1 fruit fly cellular context compared by ENCODE assay signal in genomic region chr2L:5086905-5087522, dm6.
A peak's percentile ranks its signal among the peaks of the same experiment; 100 is the strongest.
TF ChIP-seq lines count a peak whose summit lies in the region.

No protein-coding gene starts in this region.

TF ChIP-seq in whole organism, embryonic, 481 proteins besides CTCF, POLR2A, EP300 and RAD21 (continued from another document and continues in another):
- TF ChIP-seq Doc2 (GFP tag; IDR thresholded peaks at IDR 0.05; lab: Robert Waterston, UW): no peak
- peak; percentile 72 for TF ChIP-seq bcd (GFP tag; optimal IDR thresholded peaks at IDR 0.05; lab: Kevin White, UChicago)
- TF ChIP-seq CG17802 (tag; optimal IDR thresholded peaks at IDR 0.05; lab: Kevin White, UChicago): peak; percentile 34
- peak; percentile 79 for TF ChIP-seq CG12219 (GFP tag; optimal IDR thresholded peaks at IDR 0.05; lab: Kevin White, UChicago)
- peak; percentile 60 for TF ChIP-seq Antp (GFP tag; optimal IDR thresholded peaks at IDR 0.05; lab: Kevin White, UChicago)
- peak; percentile 85 for TF ChIP-seq Oli (tag; optimal IDR thresholded peaks at IDR 0.05; lab: Kevin White, UChicago)
- peak; percentile 41 for TF ChIP-seq CG10462 (GFP tag; optimal IDR thresholded peaks at IDR 0.05; lab: Kevin White, UChicago)
- TF ChIP-seq kni (GFP tag; optimal IDR thresholded peaks at IDR 0.05; lab: Kevin White, UChicago): no peak
- TF ChIP-seq MBD-R2 (GFP tag; IDR thresholded peaks at IDR 0.05; lab: Robert Waterston, UW): no peak
- TF ChIP-seq chif (GFP tag; optimal IDR thresholded peaks at IDR 0.05; lab: Kevin White, UChicago): peak; percentile 62 to 83
- peak; percentile 86 for TF ChIP-seq ATbp (GFP tag; optimal IDR thresholded peaks at IDR 0.05; lab: Kevin White, UChicago)
- no peak for TF ChIP-seq gsb (GFP tag; IDR thresholded peaks at IDR 0.05; lab: Robert Waterston, UW)
- no peak for TF ChIP-seq knrl (GFP tag; IDR thresholded peaks at IDR 0.05; lab: Robert Waterston, UW; ENCODE audit: partially characterized antibody)
- peak; percentile 11 for TF ChIP-seq CG3163 (GFP tag; optimal IDR thresholded peaks at IDR 0.05; lab: Kevin White, UChicago)
- peak; percentile 67 for TF ChIP-seq tx (GFP tag; optimal IDR thresholded peaks at IDR 0.05; lab: Kevin White, UChicago)
- peak; percentile 88 for TF ChIP-seq Sox102F (GFP tag; optimal IDR thresholded peaks at IDR 0.05; lab: Kevin White, UChicago)
- TF ChIP-seq CkIIα-i1 (GFP tag; IDR thresholded peaks at IDR 0.05; lab: Robert Waterston, UW): no peak
- TF ChIP-seq E2f1 (GFP tag; IDR thresholded peaks at IDR 0.05; lab: Robert Waterston, UW): no peak
- peak; percentile 72 for TF ChIP-seq Hsf (GFP tag; optimal IDR thresholded peaks at IDR 0.05; lab: Kevin White, UChicago)
- TF ChIP-seq CG12104 (GFP tag; optimal IDR thresholded peaks at IDR 0.05; lab: Kevin White, UChicago): peak; percentile 81
- no peak for TF ChIP-seq chinmo (GFP tag; IDR thresholded peaks at IDR 0.05; lab: Robert Waterston, UW; ENCODE audit: partially characterized antibody)
- TF ChIP-seq CG34224 (GFP tag; IDR thresholded peaks at IDR 0.05; lab: Robert Waterston, UW; ENCODE audit: partially characterized antibody): no peak
- peak; percentile 94 for TF ChIP-seq sens (GFP tag; lab: Kevin White, UChicago)
- TF ChIP-seq her (GFP tag; optimal IDR thresholded peaks at IDR 0.05; lab: Kevin White, UChicago): peak; percentile 51
- TF ChIP-seq CG16779 (GFP tag; IDR thresholded peaks at IDR 0.05; lab: Robert Waterston, UW): no peak
- peak; percentile 96 for TF ChIP-seq Ets65A (GFP tag; lab: Kevin White, UChicago)
- TF ChIP-seq sima (GFP tag; optimal IDR thresholded peaks at IDR 0.05; lab: Kevin White, UChicago): peak; percentile 26
- peak; percentile 96 for TF ChIP-seq CG10274 (GFP tag; optimal IDR thresholded peaks at IDR 0.05; lab: Kevin White, UChicago)
- TF ChIP-seq Ptx1 (GFP tag; IDR thresholded peaks at IDR 0.05; lab: Robert Waterston, UW): peak; percentile 72
- TF ChIP-seq wor (GFP tag; IDR thresholded peaks at IDR 0.05; lab: Robert Waterston, UW): peak; percentile 56
- TF ChIP-seq dimm (GFP tag; IDR thresholded peaks at IDR 0.05; lab: Robert Waterston, UW): 0 out of 2 replicates have a peak, but pooled peaks have one; percentile 17
- TF ChIP-seq grau (tag; optimal IDR thresholded peaks at IDR 0.05; lab: Kevin White, UChicago): peak; percentile 84
- peak; percentile 77 for TF ChIP-seq Xbp1 (GFP tag; optimal IDR thresholded peaks at IDR 0.05; lab: Kevin White, UChicago)
- no peak for TF ChIP-seq cas (GFP tag; IDR thresholded peaks at IDR 0.05; lab: Robert Waterston, UW)
- TF ChIP-seq CG12659 (GFP tag; optimal IDR thresholded peaks at IDR 0.05; lab: Kevin White, UChicago): peak; percentile 77
- TF ChIP-seq Spps (tag; optimal IDR thresholded peaks at IDR 0.05; lab: Kevin White, UChicago): peak; percentile 2
- TF ChIP-seq Max (GFP tag; optimal IDR thresholded peaks at IDR 0.05; lab: Kevin White, UChicago): peak; percentile 79
- TF ChIP-seq CG6854 (GFP tag; optimal IDR thresholded peaks at IDR 0.05; lab: Kevin White, UChicago): peak; percentile 79
- peak; percentile 60 for TF ChIP-seq CG10654 (GFP tag; optimal IDR thresholded peaks at IDR 0.05; lab: Kevin White, UChicago)
- peak; percentile 75 for TF ChIP-seq CG12071 (GFP tag; optimal IDR thresholded peaks at IDR 0.05; lab: Kevin White, UChicago)
- TF ChIP-seq CG8359 (GFP tag; optimal IDR thresholded peaks at IDR 0.05; lab: Kevin White, UChicago; ENCODE audit: borderline replicate concordance): peak; percentile 72
- TF ChIP-seq Doc3 (GFP tag; IDR thresholded peaks at IDR 0.05; lab: Robert Waterston, UW; ENCODE audit: partially characterized antibody): no peak
- peak; percentile 43 for TF ChIP-seq crc (GFP tag; optimal IDR thresholded peaks at IDR 0.05; lab: Kevin White, UChicago)
- TF ChIP-seq Bdp1 (GFP tag; optimal IDR thresholded peaks at IDR 0.05; lab: Kevin White, UChicago): peak; percentile 46
- peak; percentile 62; the same call in 1 of the 2 replicates for TF ChIP-seq CG43689 (GFP tag; IDR thresholded peaks at IDR 0.05; lab: Robert Waterston, UW)
- TF ChIP-seq CG12155 (GFP tag; optimal IDR thresholded peaks at IDR 0.05; lab: Kevin White, UChicago): peak; percentile 53
- peak; percentile 53 for TF ChIP-seq Bteb2 (GFP tag; optimal IDR thresholded peaks at IDR 0.05; lab: Kevin White, UChicago)
- TF ChIP-seq az2 (GFP tag; optimal IDR thresholded peaks at IDR 0.05; lab: Kevin White, UChicago): peak; percentile 78
- TF ChIP-seq eyg (GFP tag; optimal IDR thresholded peaks at IDR 0.05; lab: Kevin White, UChicago): peak; percentile 60
- TF ChIP-seq Jarid2 (GFP tag; optimal IDR thresholded peaks at IDR 0.05; lab: Kevin White, UChicago): peak; percentile 53
- TF ChIP-seq HLH54F (GFP tag; optimal IDR thresholded peaks at IDR 0.05; lab: Kevin White, UChicago): peak; percentile 58
- TF ChIP-seq CG10959 (GFP tag; IDR thresholded peaks at IDR 0.05; lab: Robert Waterston, UW): peak; percentile 25; the same call in 1 of the 2 replicates
- no peak for TF ChIP-seq pfk (GFP tag; optimal IDR thresholded peaks at IDR 0.05; lab: Kevin White, UChicago)
- no peak for TF ChIP-seq h (optimal IDR thresholded peaks at IDR 0.05; lab: Kevin White, UChicago)
- TF ChIP-seq CG8281 (tag; optimal IDR thresholded peaks at IDR 0.05; lab: Kevin White, UChicago): peak; percentile 67
- peak; percentile 38 for TF ChIP-seq CG18764 (GFP tag; optimal IDR thresholded peaks at IDR 0.05; lab: Kevin White, UChicago)
- TF ChIP-seq CG11247 (GFP tag; IDR thresholded peaks at IDR 0.05; lab: Robert Waterston, UW): peak; percentile 31; the same call in 1 of the 2 replicates
- peak; percentile 64 for TF ChIP-seq CG2875 (GFP tag; optimal IDR thresholded peaks at IDR 0.05; lab: Kevin White, UChicago)
- peak; percentile 36 for TF ChIP-seq CG3847 (GFP tag; IDR thresholded peaks at IDR 0.05; lab: Robert Waterston, UW)
- TF ChIP-seq CG6654 (GFP tag; optimal IDR thresholded peaks at IDR 0.05; lab: Kevin White, UChicago): peak; percentile 35
- peak; percentile 36 for TF ChIP-seq CG13123 (GFP tag; optimal IDR thresholded peaks at IDR 0.05; lab: Kevin White, UChicago)
- TF ChIP-seq Trl (optimal IDR thresholded peaks at IDR 0.05; lab: Kevin White, UChicago): no peak
- TF ChIP-seq Trl (GFP tag; optimal IDR thresholded peaks at IDR 0.05; lab: Kevin White, UChicago): peak; percentile 58
- peak; percentile 62; the same call in 1 of the 2 replicates for TF ChIP-seq ara (GFP tag; IDR thresholded peaks at IDR 0.05; lab: Robert Waterston, UW)
- TF ChIP-seq NK7.1 (GFP tag; optimal IDR thresholded peaks at IDR 0.05; lab: Kevin White, UChicago): peak; percentile 16
- TF ChIP-seq CrebB (tag; optimal IDR thresholded peaks at IDR 0.05; lab: Kevin White, UChicago): peak; percentile 66
- TF ChIP-seq CoRest (tag; optimal IDR thresholded peaks at IDR 0.05; lab: Kevin White, UChicago): peak; percentile 83
- peak; percentile 71 for TF ChIP-seq bab2 (GFP tag; optimal IDR thresholded peaks at IDR 0.05; lab: Kevin White, UChicago)
- peak; percentile 49 for TF ChIP-seq tin (GFP tag; optimal IDR thresholded peaks at IDR 0.05; lab: Kevin White, UChicago)
- no peak for TF ChIP-seq Hmx (GFP tag; optimal IDR thresholded peaks at IDR 0.05; lab: Kevin White, UChicago)
- no peak for TF ChIP-seq CG17912 (GFP tag; optimal IDR thresholded peaks at IDR 0.05; lab: Kevin White, UChicago)
- peak; percentile 66 to 67 for TF ChIP-seq Pdp1 (GFP tag; optimal IDR thresholded peaks at IDR 0.05; lab: Kevin White, UChicago)
- TF ChIP-seq tap (tag; optimal IDR thresholded peaks at IDR 0.05; lab: Kevin White, UChicago): peak; percentile 81
- TF ChIP-seq CG15269 (tag; optimal IDR thresholded peaks at IDR 0.05; lab: Kevin White, UChicago): peak; percentile 84
- TF ChIP-seq seq (GFP tag; IDR thresholded peaks at IDR 0.05; lab: Robert Waterston, UW): peak; percentile 77
- TF ChIP-seq BEAF-32 (GFP tag; optimal IDR thresholded peaks at IDR 0.05; lab: Kevin White, UChicago): no peak
- peak; percentile 86 for TF ChIP-seq nau (GFP tag; optimal IDR thresholded peaks at IDR 0.05; lab: Kevin White, UChicago)
- peak; percentile 54 for TF ChIP-seq exex (tag; optimal IDR thresholded peaks at IDR 0.05; lab: Kevin White, UChicago)
- peak; percentile 75 for TF ChIP-seq Blimp-1 (GFP tag; optimal IDR thresholded peaks at IDR 0.05; lab: Kevin White, UChicago)
- peak; percentile 70 for TF ChIP-seq CG2120 (GFP tag; optimal IDR thresholded peaks at IDR 0.05; lab: Kevin White, UChicago)
- peak; percentile 54 for TF ChIP-seq Ada2b (GFP tag; IDR thresholded peaks at IDR 0.05; lab: Robert Waterston, UW)
- TF ChIP-seq mirr (GFP tag; optimal IDR thresholded peaks at IDR 0.05; lab: Kevin White, UChicago): peak; percentile 48
- TF ChIP-seq CG6689 (GFP tag; IDR thresholded peaks at IDR 0.05; lab: Robert Waterston, UW): peak; percentile 73
- TF ChIP-seq CG2889 (GFP tag; IDR thresholded peaks at IDR 0.05; lab: Robert Waterston, UW): 0 out of 3 replicates have a peak, but pooled peaks have one; percentile 17
- TF ChIP-seq CG8944 (GFP tag; optimal IDR thresholded peaks at IDR 0.05; lab: Kevin White, UChicago): peak; percentile 13
- TF ChIP-seq gsb-n (tag; optimal IDR thresholded peaks at IDR 0.05; lab: Kevin White, UChicago): peak; percentile 72
- peak; percentile 25 for TF ChIP-seq Sry-β (GFP tag; optimal IDR thresholded peaks at IDR 0.05; lab: Kevin White, UChicago)
- TF ChIP-seq Dip3 (GFP tag; optimal IDR thresholded peaks at IDR 0.05; lab: Kevin White, UChicago): peak; percentile 26
- TF ChIP-seq usp (GFP tag; optimal IDR thresholded peaks at IDR 0.05; lab: Kevin White, UChicago): no peak
- TF ChIP-seq ac (GFP tag; optimal IDR thresholded peaks at IDR 0.05; lab: Kevin White, UChicago): peak; percentile 43
- peak; percentile 26 for TF ChIP-seq fu2 (GFP tag; optimal IDR thresholded peaks at IDR 0.05; lab: Kevin White, UChicago)
- no peak for TF ChIP-seq CG13287 (GFP tag; IDR thresholded peaks at IDR 0.05; lab: Robert Waterston, UW; ENCODE audit: partially characterized antibody)
- peak; percentile 66 for TF ChIP-seq CG3407 (GFP tag; optimal IDR thresholded peaks at IDR 0.05; lab: Kevin White, UChicago)
- TF ChIP-seq Vsx1 (GFP tag; optimal IDR thresholded peaks at IDR 0.05; lab: Kevin White, UChicago): peak; percentile 52
- peak; percentile 68 for TF ChIP-seq lmd (GFP tag; IDR thresholded peaks at IDR 0.05; lab: Robert Waterston, UW)
- TF ChIP-seq CG3281 (GFP tag; optimal IDR thresholded peaks at IDR 0.05; lab: Kevin White, UChicago): peak; percentile 84
- peak; percentile 13 for TF ChIP-seq CG15073 (GFP tag; optimal IDR thresholded peaks at IDR 0.05; lab: Kevin White, UChicago)
- TF ChIP-seq trem (tag; optimal IDR thresholded peaks at IDR 0.05; lab: Kevin White, UChicago): peak; percentile 67
- TF ChIP-seq gcm (GFP tag; optimal IDR thresholded peaks at IDR 0.05; lab: Kevin White, UChicago): peak; percentile 83
- peak; percentile 78 for TF ChIP-seq cwo (GFP tag; optimal IDR thresholded peaks at IDR 0.05; lab: Kevin White, UChicago)
- TF ChIP-seq CG33213 (GFP tag; optimal IDR thresholded peaks at IDR 0.05; lab: Kevin White, UChicago): peak; percentile 63
- TF ChIP-seq CG12299 (tag; optimal IDR thresholded peaks at IDR 0.05; lab: Kevin White, UChicago): peak; percentile 70
- TF ChIP-seq Awh (GFP tag; IDR thresholded peaks at IDR 0.05; lab: Robert Waterston, UW): peak; percentile 65; the same call in 1 of the 2 replicates
- no peak for TF ChIP-seq Dp (GFP tag; optimal IDR thresholded peaks at IDR 0.05; lab: Kevin White, UChicago)
- TF ChIP-seq ttk (GFP tag; IDR thresholded peaks at IDR 0.05; lab: Robert Waterston, UW): peak; percentile 54; the same call in 1 of the 2 replicates
- TF ChIP-seq CG3726 (GFP tag; IDR thresholded peaks at IDR 0.05; lab: Robert Waterston, UW): no peak
- peak; percentile 74 to 79 for TF ChIP-seq bsh (GFP tag; optimal IDR thresholded peaks at IDR 0.05; lab: Kevin White, UChicago)
- peak; percentile 76 for TF ChIP-seq D19A (tag; optimal IDR thresholded peaks at IDR 0.05; lab: Kevin White, UChicago)
- TF ChIP-seq CG4617 (GFP tag; optimal IDR thresholded peaks at IDR 0.05; lab: Kevin White, UChicago; ENCODE audit: borderline replicate concordance): peak; percentile 49
- TF ChIP-seq row (GFP tag; IDR thresholded peaks at IDR 0.05; lab: Robert Waterston, UW): peak; percentile 69
- peak; percentile 39 for TF ChIP-seq Fer2 (tag; optimal IDR thresholded peaks at IDR 0.05; lab: Kevin White, UChicago)
- peak; percentile 4 for TF ChIP-seq CG13894 (tag; optimal IDR thresholded peaks at IDR 0.05; lab: Kevin White, UChicago)
- peak; percentile 27 for TF ChIP-seq sd (tag; optimal IDR thresholded peaks at IDR 0.05; lab: Kevin White, UChicago)
- peak; percentile 90 for TF ChIP-seq CG11504 (tag; optimal IDR thresholded peaks at IDR 0.05; lab: Kevin White, UChicago)
- peak; percentile 16 for TF ChIP-seq Dad (GFP tag; optimal IDR thresholded peaks at IDR 0.05; lab: Kevin White, UChicago)
- TF ChIP-seq CG16815 (GFP tag; optimal IDR thresholded peaks at IDR 0.05; lab: Kevin White, UChicago): peak; percentile 52
- TF ChIP-seq Sry-δ (GFP tag; optimal IDR thresholded peaks at IDR 0.05; lab: Kevin White, UChicago): peak; percentile 33
- peak; percentile 53 for TF ChIP-seq twi (tag; optimal IDR thresholded peaks at IDR 0.05; lab: Kevin White, UChicago)
- TF ChIP-seq maf-S (GFP tag; optimal IDR thresholded peaks at IDR 0.05; lab: Kevin White, UChicago): peak; percentile 40
- TF ChIP-seq tll (GFP tag; optimal IDR thresholded peaks at IDR 0.05; lab: Kevin White, UChicago): no peak
- peak; percentile 82 for TF ChIP-seq CG12391 (tag; optimal IDR thresholded peaks at IDR 0.05; lab: Kevin White, UChicago)
- peak; percentile 62; the same call in 1 of the 2 replicates for TF ChIP-seq vvl (GFP tag; IDR thresholded peaks at IDR 0.05; lab: Robert Waterston, UW)
- peak; percentile 54 for TF ChIP-seq corto (GFP tag; optimal IDR thresholded peaks at IDR 0.05; lab: Kevin White, UChicago)
- no peak for TF ChIP-seq Hr39 (optimal IDR thresholded peaks at IDR 0.05; lab: Kevin White, UChicago)
- no peak for TF ChIP-seq CG4730 (GFP tag; IDR thresholded peaks at IDR 0.05; lab: Robert Waterston, UW)
- no peak for TF ChIP-seq CG31224 (GFP tag; IDR thresholded peaks at IDR 0.05; lab: Robert Waterston, UW)
- TF ChIP-seq CG13424 (tag; optimal IDR thresholded peaks at IDR 0.05; lab: Kevin White, UChicago): peak; percentile 80
- TF ChIP-seq HHEX (GFP tag; optimal IDR thresholded peaks at IDR 0.05; lab: Kevin White, UChicago): peak; percentile 76
- peak; percentile 23 for TF ChIP-seq disco-r (GFP tag; optimal IDR thresholded peaks at IDR 0.05; lab: Kevin White, UChicago)
- TF ChIP-seq CG5953 (GFP tag; IDR thresholded peaks at IDR 0.05; lab: Robert Waterston, UW): peak; percentile 60; the same call in 1 of the 2 replicates
- TF ChIP-seq Hr78 (GFP tag; optimal IDR thresholded peaks at IDR 0.05; lab: Kevin White, UChicago): peak in 1 of 2 experiments; percentile 63
